Worm (Caenorhabditis elegans) whole organism, young adult: ENCODE data around the gene nep-25.

Experiments used
- B0261.1 ChIP-seq: sonication (generic microtip); optimal IDR thresholded peaks from 2 replicates; lab custom pipeline; 2016; ENCODE audit warnings: mild to moderate bottlenecking, missing genetic modification characterization, moderate library complexity, missing compliant biosample characterization
- F55B11.4 ChIP-seq: sonication (generic microtip); optimal IDR thresholded peaks from 2 replicates; lab custom pipeline; 2016; ENCODE audit warnings: missing compliant biosample characterization, missing genetic modification characterization, borderline replicate concordance; ENCODE audit not compliant: insufficient read depth
- F57C9.4 ChIP-seq: sonication (generic microtip); optimal IDR thresholded peaks from 2 replicates; lab custom pipeline; 2017; ENCODE audit warnings: mild to moderate bottlenecking, missing genetic modification characterization, missing compliant biosample characterization
- attf-5 ChIP-seq: fragments of 200-800 bp; sonication (Bioruptor generic); optimal IDR thresholded peaks from 2 replicates; lab custom pipeline; 2018; ENCODE audit warnings: mild to moderate bottlenecking, missing genetic modification characterization, missing compliant biosample characterization
- ceh-58 ChIP-seq: fragments of 200-800 bp; sonication (Bioruptor generic); IDR thresholded peaks from 2 replicates; pipeline ENCODE4 v1.3.6; 2022; ENCODE audit warnings: missing genetic modification characterization, missing compliant biosample characterization
- ceh-79 ChIP-seq: sonication (generic microtip); optimal IDR thresholded peaks from 2 replicates; lab custom pipeline; 2017; ENCODE audit warnings: mild to moderate bottlenecking, missing genetic modification characterization, missing compliant biosample characterization
- dpl-1 ChIP-seq: fragments of 150-350 bp; optimal IDR thresholded peaks from 2 replicates; lab custom pipeline; 2014; ENCODE audit warnings: missing biosample characterization, missing genetic modification reagents, missing genetic modification characterization
- efl-1 ChIP-seq: fragments of 150-350 bp; optimal IDR thresholded peaks from 2 replicates; lab custom pipeline; 2014; ENCODE audit warnings: missing biosample characterization, missing genetic modification reagents, missing genetic modification characterization
- egl-44 ChIP-seq: fragments of 200-800 bp; sonication (Bioruptor generic); IDR thresholded peaks from 2 replicates; pipeline ENCODE4 v1.3.6; 2022; ENCODE audit warnings: missing genetic modification reagents, missing genetic modification characterization, missing compliant biosample characterization
- ets-4 ChIP-seq: fragments of 200-800 bp; sonication (Bioruptor generic); optimal IDR thresholded peaks from 2 replicates; lab custom pipeline; 2018; ENCODE audit warnings: mild to moderate bottlenecking, missing genetic modification characterization, missing compliant biosample characterization
- fkh-3 ChIP-seq: sonication (generic microtip); optimal IDR thresholded peaks from 2 replicates; lab custom pipeline; 2016; ENCODE audit warnings: mild to moderate bottlenecking, missing genetic modification characterization, missing compliant biosample characterization
- him-1 ChIP-seq: sonication (generic microtip); optimal IDR thresholded peaks from 2 replicates; lab custom pipeline; 2016; ENCODE audit warnings: missing genotype, missing genetic modification reagents, missing genetic modification characterization, missing compliant biosample characterization
- hlh-12 ChIP-seq: sonication (generic microtip); optimal IDR thresholded peaks from 2 replicates; lab custom pipeline; 2016; ENCODE audit warnings: missing genetic modification characterization, missing compliant biosample characterization
- let-526 ChIP-seq: fragments of 200-800 bp; sonication (Bioruptor generic); IDR thresholded peaks from 2 replicates; pipeline ENCODE4 v1.3.6; 2022; ENCODE audit warnings: missing genetic modification reagents, missing genetic modification characterization, missing compliant biosample characterization
- lir-1 ChIP-seq: fragments of 200-800 bp; sonication (Bioruptor generic); conservative IDR thresholded peaks from 2 replicates; pipeline ENCODE4 v1.3.6; 2022; ENCODE audit warnings: missing genetic modification reagents, missing genetic modification characterization, missing compliant biosample characterization
- lsy-27 ChIP-seq: sonication (generic microtip); optimal IDR thresholded peaks from 2 replicates; lab custom pipeline; 2017; ENCODE audit warnings: missing genetic modification characterization, mild to moderate bottlenecking, missing compliant biosample characterization, antibody characterized with exemption, missing genotype, borderline replicate concordance; ENCODE audit not compliant: insufficient read depth
- mel-28 ChIP-seq: sonication (generic microtip); optimal IDR thresholded peaks from 2 replicates; lab custom pipeline; 2016; ENCODE audit warnings: borderline replicate concordance, mild to moderate bottlenecking, missing genetic modification characterization, missing compliant biosample characterization
- mes-4 ChIP-seq: sonication (generic microtip); optimal IDR thresholded peaks from 2 replicates; lab custom pipeline; 2016; ENCODE audit warnings: missing genotype, missing genetic modification characterization, missing compliant biosample characterization
- mxl-1 ChIP-seq: sonication (generic microtip); optimal IDR thresholded peaks from 2 replicates; lab custom pipeline; 2016; ENCODE audit warnings: missing genetic modification characterization, missing compliant biosample characterization
- nfyb-1 ChIP-seq: fragments of 200-800 bp; sonication (Bioruptor generic); IDR thresholded peaks from 2 replicates; pipeline ENCODE4 v1.3.6; 2022; ENCODE audit warnings: missing genetic modification reagents, missing genetic modification characterization, missing compliant biosample characterization
- nhr-27 ChIP-seq: fragments of 200-800 bp; sonication (Bioruptor generic); optimal IDR thresholded peaks from 2 replicates; lab custom pipeline; 2018; ENCODE audit warnings: mild to moderate bottlenecking, missing genetic modification characterization, moderate library complexity, missing compliant biosample characterization
- pbrm-1 ChIP-seq: fragments of 200-800 bp; sonication (Bioruptor generic); IDR thresholded peaks from 2 replicates; pipeline ENCODE4 v1.3.6; 2022; ENCODE audit warnings: missing genetic modification reagents, missing genetic modification characterization, missing compliant biosample characterization
- pha-4 ChIP-seq: fragments of 150-350 bp; sonication (generic microtip); optimal IDR thresholded peaks from 2 replicates; lab custom pipeline; 2014; ENCODE audit warnings: missing biosample characterization, missing genetic modification reagents, missing genetic modification characterization
- rcor-1 ChIP-seq: fragments of 200-800 bp; sonication (Bioruptor generic); IDR thresholded peaks from 2 replicates; pipeline ENCODE4 v1.3.6; 2022; ENCODE audit warnings: missing genetic modification reagents, missing genetic modification characterization, missing compliant biosample characterization
- repo-1 ChIP-seq: sonication (generic microtip); optimal IDR thresholded peaks from 2 replicates; lab custom pipeline; 2017; ENCODE audit warnings: mild to moderate bottlenecking, missing genetic modification characterization, missing compliant biosample characterization
- sdz-38 ChIP-seq: sonication (generic microtip); optimal IDR thresholded peaks from 2 replicates; lab custom pipeline; 2016; ENCODE audit warnings: missing genotype, missing genetic modification characterization, missing compliant biosample characterization
- sea-2 ChIP-seq: fragments of 200-800 bp; sonication (Bioruptor generic); IDR thresholded peaks from 2 replicates; pipeline ENCODE4 v1.3.6; 2022; ENCODE audit warnings: missing genetic modification characterization, missing compliant biosample characterization
- snpc-4 ChIP-seq, 5 experiments: fragments of 150-350 bp in 1 of 5; sonication (generic microtip) in 4 of 5; optimal IDR thresholded peaks; 2 replicates each; lab custom pipeline; 2014 to 2018; ENCODE audit warnings: missing genetic modification characterization in 5 of 5, missing biosample characterization in 3 of 5, antibody characterized with exemption in 2 of 5, mild to moderate bottlenecking in 2 of 5, missing compliant biosample characterization in 2 of 5, missing genotype in 2 of 5, moderate library complexity in 2 of 5, missing genetic modification reagents in 1 of 5
- somi-1 ChIP-seq: fragments of 200-800 bp; sonication (Bioruptor generic); optimal IDR thresholded peaks from 2 replicates; lab custom pipeline; 2018; ENCODE audit warnings: mild to moderate bottlenecking, missing genetic modification characterization, missing compliant biosample characterization
- xnd-1 ChIP-seq: sonication (generic microtip); optimal IDR thresholded peaks from 2 replicates; lab custom pipeline; 2016; ENCODE audit warnings: missing genotype, missing genetic modification reagents, missing genetic modification characterization, missing compliant biosample characterization
- zfh-2 ChIP-seq: fragments of 200-800 bp; sonication (Bioruptor generic); conservative IDR thresholded peaks from 2 replicates; pipeline ENCODE4 v1.3.6; 2022; ENCODE audit warnings: missing genetic modification reagents, missing genetic modification characterization, missing compliant biosample characterization
- ztf-18 ChIP-seq: sonication (generic microtip); optimal IDR thresholded peaks from 2 replicates; lab custom pipeline; 2016; ENCODE audit warnings: missing genotype, mild to moderate bottlenecking, missing genetic modification characterization, missing compliant biosample characterization
- ztf-26 ChIP-seq: sonication (generic microtip); optimal IDR thresholded peaks from 2 replicates; lab custom pipeline; 2017; ENCODE audit warnings: missing genetic modification characterization, missing compliant biosample characterization
- ztf-6 ChIP-seq: fragments of 200-800 bp; sonication (Bioruptor generic); IDR thresholded peaks from 2 replicates; pipeline ENCODE4 v1.3.6; 2022; ENCODE audit warnings: missing genetic modification reagents, missing genetic modification characterization, missing compliant biosample characterization

nep-25 gene

ce11 chrII:5841866-5842265 is at the start of gene nep-25:
Gene nep-25, plus strand, starts transcription at chrII:5842240.
- TF ChIP-seq sdz-38 = no peak
- TF ChIP-seq lsy-27 (tag; lab: Kevin White, UChicago) = no peak
- TF ChIP-seq ceh-79 (tag; lab: Kevin White, UChicago) = no peak
- TF ChIP-seq somi-1 (GFP tag; lab: Kevin White, UChicago) = no peak
- no peak for TF ChIP-seq ztf-6 (GFP tag; lab: Robert Waterston, UW)
- TF ChIP-seq B0261.1 (tag; lab: Kevin White, UChicago) = no peak
- TF ChIP-seq sea-2 (GFP tag; lab: Robert Waterston, UW) = no peak
- TF ChIP-seq him-1 = no peak
- TF ChIP-seq nhr-27 (tag; lab: Kevin White, UChicago) = no peak
- no peak for TF ChIP-seq lir-1 (GFP tag; lab: Robert Waterston, UW)

DNA sequence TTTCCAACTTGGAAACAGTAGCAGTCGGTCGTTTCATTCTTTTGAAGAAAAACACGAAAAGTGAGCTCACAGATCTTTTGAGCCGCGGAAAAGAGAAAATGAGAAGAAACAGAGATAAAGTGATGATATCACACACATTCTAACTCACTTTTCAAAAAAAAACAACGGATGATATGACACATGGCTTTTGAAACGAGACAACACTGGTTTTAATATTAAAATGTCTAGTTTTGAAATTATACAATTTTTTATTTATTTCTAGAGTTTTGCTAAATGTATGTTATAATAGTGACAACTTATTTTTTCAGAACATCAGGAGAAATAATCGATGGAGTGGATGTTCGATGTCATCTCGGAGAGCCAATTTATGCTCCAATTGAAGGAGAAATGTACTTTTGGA is 49.5 kb upstream of the nep-25 start, which contains the start of gene K05F1.14:
K05F1.14 (minus strand) TSS at position 101 of the 400 bp plus-strand sequence.
- TF ChIP-seq ztf-26 (tag; lab: Kevin White, UChicago) = no peak
- no peak for TF ChIP-seq let-526 (GFP tag; lab: Robert Waterston, UW)
- no peak for TF ChIP-seq ceh-58
- no peak for TF ChIP-seq nfyb-1
- TF ChIP-seq hlh-12 (tag; lab: Kevin White, UChicago) = no peak
- no peak for TF ChIP-seq mes-4
- no peak for TF ChIP-seq egl-44 (GFP tag; lab: Robert Waterston, UW)
- TF ChIP-seq F57C9.4 (tag; lab: Kevin White, UChicago) = no peak
- no peak for TF ChIP-seq repo-1 (tag; lab: Kevin White, UChicago)
- TF ChIP-seq snpc-4 (GFP tag; optimal IDR thresholded peaks at IDR 0.05; lab: Kevin White, UChicago) = no peak
- no peak for TF ChIP-seq snpc-4 (tag; optimal IDR thresholded peaks at IDR 0.05; lab: Kevin White, UChicago)

DNA sequence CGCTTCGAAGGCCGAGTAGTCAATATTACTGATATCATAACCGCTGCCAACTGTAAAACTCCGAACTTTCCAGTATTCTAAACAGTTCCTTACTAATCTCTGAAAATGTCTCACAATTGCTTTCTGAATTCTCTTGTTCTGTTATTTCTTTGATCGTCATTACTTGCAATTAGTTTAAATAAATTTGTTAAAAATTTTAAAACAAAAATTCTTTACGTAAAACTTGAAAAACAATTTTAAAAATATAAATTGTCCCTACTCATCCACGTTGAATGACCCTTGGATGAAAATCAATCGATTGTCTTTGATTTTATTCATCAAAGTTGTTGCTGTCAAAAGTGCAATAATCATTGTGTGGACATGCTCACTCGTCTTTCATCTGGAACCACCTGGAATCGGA is 47.8 kb upstream of the nep-25 start, which contains the start of gene acdh-8:
acdh-8 (plus strand) TSS at position 301 of the 400 bp plus-strand sequence.
- TF ChIP-seq ets-4 (GFP tag; lab: Kevin White, UChicago) (no peak), pha-4 (tag; lab: Kevin White, UChicago) (no peak), ztf-18 (tag; lab: Kevin White, UChicago) (no peak), zfh-2 (no peak), dpl-1 (GFP tag; lab: Kevin White, UChicago) (no peak), fkh-3 (tag; lab: Kevin White, UChicago) (no peak), xnd-1 (tag; lab: Kevin White, UChicago) (no peak), mxl-1 (tag; lab: Kevin White, UChicago) (no peak), efl-1 (GFP tag; lab: Kevin White, UChicago) (no peak), let-526 (GFP tag; lab: Robert Waterston, UW) (no peak)
- TF ChIP-seq, all 124 proteins: peak for 0

- TF ChIP-seq F55B11.4 (no peak), pbrm-1 (GFP tag; lab: Robert Waterston, UW) (no peak), rcor-1 (GFP tag; lab: Robert Waterston, UW) (no peak), mes-4 (no peak), mel-28 (no peak), attf-5 (GFP tag; lab: Kevin White, UChicago) (no peak)
Observed at ce11 chrII:5797348-5797977, 44.6 kb upstream of the nep-25 start, which contains the start of the genes msp-63 and msp-142. Gene msp-63, minus strand, starts transcription at chrII:5797448. Gene msp-142, plus strand, starts transcription at chrII:5797927.
